Worm (Caenorhabditis elegans): ENCODE measurements around the gene dct-18.

dct-18 gene

ce11 chrII:12968448-12968969 lies 36.8 kb downstream of the dct-18 start:
- no peak for TF ChIP-seq unc-62 (GFP tag; optimal IDR thresholded peaks at IDR 0.05)

- no peak for TF ChIP-seq unc-62 (GFP tag; optimal IDR thresholded peaks at IDR 0.05)
Measured at ce11 chrII:12969622-12970021, 37.9 kb downstream of the dct-18 start, which contains the start of gene Y38F1A.4. TSS of gene Y38F1A.4 (minus strand) at chrII:12969722.

ce11 chrII:12978658-12979057 lies 47.0 kb downstream of the dct-18 start:
- TF ChIP-seq unc-62 (GFP tag; optimal IDR thresholded peaks at IDR 0.05) = no peak

- TF ChIP-seq unc-62 (GFP tag; optimal IDR thresholded peaks at IDR 0.05) = no peak
Measured at ce11 chrII:12980212-12980611, 48.5 kb downstream of the dct-18 start, which contains the start of gene cyd-1. TSS of gene cyd-1 (plus strand) at chrII:12980591.

- TF ChIP-seq unc-62 (GFP tag; optimal IDR thresholded peaks at IDR 0.05) = no peak
Measured at ce11 chrII:12981980-12982575, 50.4 kb downstream of the dct-18 start.

ce11 chrII:12982830-12983229 lies 51.2 kb downstream of the dct-18 start:
- no peak for TF ChIP-seq unc-62 (GFP tag; optimal IDR thresholded peaks at IDR 0.05)

Measured in whole organism, dauer.